Fruit fly (Drosophila melanogaster): ENCODE results near the gene tal-2A.

tal-2A gene

dm6 chr3R:13837807-13838206 lies 24.9 kb downstream of the tal-2A start, which contains the start of gene Nsf2 (continued):
- TF ChIP-seq CG16813 (GFP tag; IDR thresholded peaks at IDR 0.05; ENCODE audit: partially characterized antibody), result peak; percentile 32; the same call in 1 of the 3 replicates
- peak; percentile 3 for TF ChIP-seq NfI (GFP tag; optimal IDR thresholded peaks at IDR 0.05)
- TF ChIP-seq Oli (tag; optimal IDR thresholded peaks at IDR 0.05), result no peak
- no peak for TF ChIP-seq CG15269 (tag; optimal IDR thresholded peaks at IDR 0.05)
- TF ChIP-seq Opbp (GFP tag; IDR thresholded peaks at IDR 0.05; ENCODE audit: partially characterized antibody), result peak; percentile 66; the same call in 2 of the 3 replicates
- peak; percentile 74 for TF ChIP-seq HmgD (GFP tag; optimal IDR thresholded peaks at IDR 0.05)
- TF ChIP-seq nau (GFP tag; optimal IDR thresholded peaks at IDR 0.05), result no peak
- no peak for TF ChIP-seq CG18262 (tag; optimal IDR thresholded peaks at IDR 0.05)
- peak; percentile 56 for TF ChIP-seq Ets97D (GFP tag; optimal IDR thresholded peaks at IDR 0.05)
- TF ChIP-seq Dref (GFP tag; IDR thresholded peaks at IDR 0.05), result peak; percentile 55
- TF ChIP-seq Bteb2 (GFP tag; optimal IDR thresholded peaks at IDR 0.05), result no peak
- peak; percentile 32; the same call in 1 of the 2 replicates for TF ChIP-seq Bgb (GFP tag; IDR thresholded peaks at IDR 0.05; ENCODE audit: partially characterized antibody)
- TF ChIP-seq CG6765 (GFP tag; optimal IDR thresholded peaks at IDR 0.05), result no peak
- peak; percentile 87 for TF ChIP-seq sens (GFP tag)
- TF ChIP-seq CG14014 (GFP tag; IDR thresholded peaks at IDR 0.05), result no peak
- TF ChIP-seq oc (tag; optimal IDR thresholded peaks at IDR 0.05), result peak; percentile 49
- TF ChIP-seq CG7556 (GFP tag; optimal IDR thresholded peaks at IDR 0.05), result no peak
- TF ChIP-seq Mad (GFP tag; optimal IDR thresholded peaks at IDR 0.05), result no peak
- peak; percentile 99 for TF ChIP-seq E2f2 (GFP tag; IDR thresholded peaks at IDR 0.05)
- peak; percentile 73; the same call in 2 of the 3 replicates for TF ChIP-seq CG34422 (GFP tag; IDR thresholded peaks at IDR 0.05)
- no peak for TF ChIP-seq pros (GFP tag; optimal IDR thresholded peaks at IDR 0.05)
- TF ChIP-seq zf30C (GFP tag; optimal IDR thresholded peaks at IDR 0.05), result no peak
- peak; percentile 96 to 99 for TF ChIP-seq crp (GFP tag; optimal IDR thresholded peaks at IDR 0.05)
- no peak for TF ChIP-seq CG18764 (GFP tag; optimal IDR thresholded peaks at IDR 0.05)
- TF ChIP-seq gro (GFP tag; optimal IDR thresholded peaks at IDR 0.05), result peak; percentile 31
- no peak for TF ChIP-seq Atf-2 (GFP tag; optimal IDR thresholded peaks at IDR 0.05)
- TF ChIP-seq knrl (GFP tag; IDR thresholded peaks at IDR 0.05; ENCODE audit: partially characterized antibody), result 0 out of 3 replicates have a peak, but pooled peaks have one; percentile 34
- no peak for TF ChIP-seq Mes4 (GFP tag; optimal IDR thresholded peaks at IDR 0.05)

DNA sequence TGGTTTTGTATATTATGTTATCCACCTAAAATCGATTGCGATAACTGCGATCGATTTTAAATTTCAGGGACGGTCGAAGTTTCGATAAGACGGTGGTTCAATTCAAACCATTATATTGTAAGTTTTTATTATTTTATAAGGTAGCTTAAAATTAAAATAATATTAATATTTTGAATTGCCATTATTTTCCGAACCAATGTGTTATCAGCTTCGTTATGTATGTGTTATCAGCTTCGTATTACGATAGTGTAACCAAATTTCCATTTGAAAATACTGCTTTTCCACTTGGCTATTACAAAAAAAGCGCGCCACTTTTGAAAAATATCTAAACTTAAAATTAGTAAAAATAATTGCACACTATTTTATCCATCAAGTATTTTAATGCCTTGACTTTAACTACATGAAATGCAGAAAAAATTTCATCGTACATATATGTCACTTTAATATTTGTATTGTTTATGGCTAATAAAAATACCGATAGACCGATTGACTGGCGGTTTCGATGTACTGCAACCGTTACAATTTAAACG lies 27.0 kb downstream of the tal-2A start, which contains the start of gene CG31495:
TSS of gene CG31495 (minus strand) at position 52 of the 530 bp plus-strand sequence.
- peak; percentile 77 for TF ChIP-seq CG17802 (tag; optimal IDR thresholded peaks at IDR 0.05)
- TF ChIP-seq CG17361 (GFP tag; IDR thresholded peaks at IDR 0.05), result peak; percentile 54; the same call in 2 of the 3 replicates
- TF ChIP-seq Scr (GFP tag; IDR thresholded peaks at IDR 0.05; ENCODE audit: partially characterized antibody), result peak; percentile 64
- peak; percentile 7 for TF ChIP-seq Hr3 (GFP tag; optimal IDR thresholded peaks at IDR 0.05)
- peak; percentile 31 for TF ChIP-seq grau (tag; optimal IDR thresholded peaks at IDR 0.05)
- TF ChIP-seq Dbx (GFP tag; IDR thresholded peaks at IDR 0.05), result 0 out of 3 replicates have a peak, but pooled peaks have one; percentile 37
- no peak for TF ChIP-seq CG2202 (tag; optimal IDR thresholded peaks at IDR 0.05)
- TF ChIP-seq Dfd (GFP tag; optimal IDR thresholded peaks at IDR 0.05), result peak in 1 of 2 experiments; percentile 34
- peak; percentile 59 for TF ChIP-seq CG3847 (GFP tag; IDR thresholded peaks at IDR 0.05)
- peak; percentile 71 for TF ChIP-seq CG12659 (GFP tag; optimal IDR thresholded peaks at IDR 0.05)
- peak; percentile 37 for TF ChIP-seq Xbp1 (GFP tag; optimal IDR thresholded peaks at IDR 0.05)
- peak; percentile 59 for TF ChIP-seq Sry-β (GFP tag; optimal IDR thresholded peaks at IDR 0.05)
- TF ChIP-seq Xrp1 (GFP tag; IDR thresholded peaks at IDR 0.05), result 0 out of 2 replicates have a peak, but pooled peaks have one; percentile 11
- peak in 2 of 3 experiments; percentile 19 to 82 for TF ChIP-seq lola (GFP tag; optimal IDR thresholded peaks at IDR 0.05)
- TF ChIP-seq lilli (GFP tag; optimal IDR thresholded peaks at IDR 0.05), result peak; percentile 42
- peak; percentile 40 for TF ChIP-seq CG10267 (tag; optimal IDR thresholded peaks at IDR 0.05)
- TF ChIP-seq Sry-δ (GFP tag; optimal IDR thresholded peaks at IDR 0.05), result peak; percentile 65
- peak; percentile 95 for TF ChIP-seq ssp (GFP tag; IDR thresholded peaks at IDR 0.05)
- TF ChIP-seq chif (GFP tag; optimal IDR thresholded peaks at IDR 0.05), result peak in 1 of 2 experiments; percentile 4
- peak; percentile 51 for TF ChIP-seq CG18011 (GFP tag; optimal IDR thresholded peaks at IDR 0.05)
- TF ChIP-seq vnd (GFP tag; IDR thresholded peaks at IDR 0.05; ENCODE audit: partially characterized antibody), result peak; percentile 42; the same call in 1 of the 3 replicates
- peak; percentile 66 for TF ChIP-seq CG9797 (GFP tag; optimal IDR thresholded peaks at IDR 0.05)

Data from whole organism, embryonic.